Worm (Caenorhabditis elegans): ENCODE measurements around the gene phat-6.
A peak's percentile ranks its signal among the peaks of the same experiment; 100 is the strongest.

Gene phat-6

ce11 chrX:15221865-15222551 is 27.8 kb upstream of the phat-6 start (continued):
- TF ChIP-seq mxl-3 (GFP tag; optimal IDR thresholded peaks at IDR 0.05), result peak; percentile 79
- TF ChIP-seq mep-1 (tag; optimal IDR thresholded peaks at IDR 0.05), result peak; percentile 22
- no peak for TF ChIP-seq F10B5.3 (tag; optimal IDR thresholded peaks at IDR 0.05)
- peak; percentile 68 for TF ChIP-seq nhr-28 (tag; optimal IDR thresholded peaks at IDR 0.05)
- TF ChIP-seq dmd-6 (GFP tag; IDR thresholded peaks at IDR 0.05), result peak; percentile 70
- no peak for TF ChIP-seq nhr-10 (tag; optimal IDR thresholded peaks at IDR 0.05)
- no peak for TF ChIP-seq aly-2 (tag; optimal IDR thresholded peaks at IDR 0.05)
- TF ChIP-seq pha-4 (GFP tag; IDR thresholded peaks at IDR 0.05), result no peak
- TF ChIP-seq pha-4 (tag; optimal IDR thresholded peaks at IDR 0.05), result peak; percentile 81
- TF ChIP-seq mxl-2 (GFP tag; conservative IDR thresholded peaks at IDR 0.05), result no peak
- TF ChIP-seq arid-1 (GFP tag; conservative IDR thresholded peaks at IDR 0.05), result no peak
- no peak for TF ChIP-seq nhr-111 (GFP tag; optimal IDR thresholded peaks at IDR 0.05)
- no peak for TF ChIP-seq zag-1 (tag; optimal IDR thresholded peaks at IDR 0.05)
- no peak for TF ChIP-seq D1046.2 (GFP tag; IDR thresholded peaks at IDR 0.05)
- TF ChIP-seq ceh-62 (tag; optimal IDR thresholded peaks at IDR 0.05), result no peak
- TF ChIP-seq lin-38 (GFP tag; IDR thresholded peaks at IDR 0.05), result no peak
- no peak for TF ChIP-seq zip-2 (tag; optimal IDR thresholded peaks at IDR 0.05)
- no peak for TF ChIP-seq ceh-20 (GFP tag; IDR thresholded peaks at IDR 0.05)
- no peak for TF ChIP-seq T26A8.4 (GFP tag; IDR thresholded peaks at IDR 0.05)
- peak; percentile 8 for TF ChIP-seq nhr-77 (tag; optimal IDR thresholded peaks at IDR 0.05)
- peak; percentile 10 for TF ChIP-seq nhr-48 (tag; optimal IDR thresholded peaks at IDR 0.05)
- TF ChIP-seq pqm-1 (tag; optimal IDR thresholded peaks at IDR 0.05), result peak; percentile 20
- TF ChIP-seq php-3 (GFP tag; IDR thresholded peaks at IDR 0.05), result no peak
- TF ChIP-seq ZK546.5 (tag; optimal IDR thresholded peaks at IDR 0.05), result no peak
- no peak for TF ChIP-seq madf-9 (GFP tag; conservative IDR thresholded peaks at IDR 0.05)
- TF ChIP-seq ama-1 (optimal IDR thresholded peaks at IDR 0.05), result no peak
- TF ChIP-seq zip-11 (GFP tag; IDR thresholded peaks at IDR 0.05), result no peak
- TF ChIP-seq mdl-1 (tag; optimal IDR thresholded peaks at IDR 0.05), result peak in 1 of 2 experiments; percentile 39
- TF ChIP-seq daf-16 (GFP tag; optimal IDR thresholded peaks at IDR 0.05), result no peak
- peak; percentile 62 for TF ChIP-seq daf-16 (tag; optimal IDR thresholded peaks at IDR 0.05)
- peak; percentile 59 for TF ChIP-seq hlh-11 (tag; optimal IDR thresholded peaks at IDR 0.05)
- no peak for TF ChIP-seq set-16 (GFP tag; IDR thresholded peaks at IDR 0.05)
- TF ChIP-seq egl-27 (tag; optimal IDR thresholded peaks at IDR 0.05), result no peak
- no peak for TF ChIP-seq snpc-4 (tag; optimal IDR thresholded peaks at IDR 0.05)
- TF ChIP-seq lir-3 (tag; optimal IDR thresholded peaks at IDR 0.05), result no peak
- TF ChIP-seq daf-8 (GFP tag; IDR thresholded peaks at IDR 0.05), result no peak
- TF ChIP-seq fkh-10 (GFP tag; optimal IDR thresholded peaks at IDR 0.05), result no peak
- no peak for TF ChIP-seq cey-2 (tag; optimal IDR thresholded peaks at IDR 0.05; ENCODE audit: borderline replicate concordance, insufficient read depth)
- TF ChIP-seq tra-1 (GFP tag; IDR thresholded peaks at IDR 0.05), result 0 out of 2 replicates have a peak, but pooled peaks have one; percentile 15
- no peak for TF ChIP-seq Y75B8A.6 (GFP tag; IDR thresholded peaks at IDR 0.05)
- TF ChIP-seq spr-1 (tag; optimal IDR thresholded peaks at IDR 0.05), result no peak
- peak; percentile 42; the same call in 1 of the 2 replicates for TF ChIP-seq lin-1 (GFP tag; IDR thresholded peaks at IDR 0.05)

DNA sequence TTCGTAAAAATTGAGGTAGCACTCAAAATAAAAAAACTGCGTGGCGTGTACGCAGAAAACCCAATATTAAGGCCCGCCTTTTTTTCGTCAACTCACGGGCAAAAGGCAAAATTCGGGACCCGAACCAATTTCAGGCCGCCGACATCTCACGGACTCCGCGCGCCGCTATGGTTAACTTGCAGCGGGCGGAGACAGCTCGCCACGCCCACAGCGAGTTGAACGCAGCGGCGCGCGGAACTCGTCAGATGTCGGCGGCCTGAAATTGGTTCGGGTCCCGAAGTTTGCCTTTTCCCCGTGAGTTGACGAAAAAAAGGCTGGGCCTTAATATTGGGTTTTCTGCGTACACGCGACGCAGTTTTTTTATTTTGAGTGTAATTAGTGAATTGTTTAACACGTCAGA is 26.9 kb upstream of the phat-6 start:
- TF ChIP-seq nhr-102 (tag; optimal IDR thresholded peaks at IDR 0.05) (no peak), ama-1 (optimal IDR thresholded peaks at IDR 0.05) (no peak), mdt-29 (GFP tag; IDR thresholded peaks at IDR 0.05) (no peak), vab-7 (GFP tag; IDR thresholded peaks at IDR 0.05) (0 out of 2 replicates have a peak, but pooled peaks have one; percentile 25), mxl-3 (GFP tag; optimal IDR thresholded peaks at IDR 0.05) (no peak), ztf-11 (tag; optimal IDR thresholded peaks at IDR 0.05) (no peak), F44E2.7 (GFP tag; IDR thresholded peaks at IDR 0.05) (no peak), set-16 (GFP tag; IDR thresholded peaks at IDR 0.05) (peak; percentile 80), aha-1 (tag) (peak; percentile 61)

All from whole organism, L4 larva.